Fruit fly (Drosophila melanogaster) whole organism, embryonic: Measurements from ENCODE around the gene CG31706.

Experiments used
- Adf1 ChIP-seq: fragments of 200-800 bp; sonication (Bioruptor generic); IDR thresholded peaks from 2 replicates; pipeline ENCODE4 v1.3.6; 2022; ENCODE audit warnings: missing biosample characterization, missing genetic modification characterization
- Aef1 ChIP-seq: fragments of 200-800 bp; sonication (Bioruptor generic); IDR thresholded peaks from 3 replicates; pipeline ENCODE4 v1.3.6; 2022; ENCODE audit warnings: missing biosample characterization, missing genetic modification characterization
- Atf6 ChIP-seq: fragments of 200-800 bp; sonication (Bioruptor generic); IDR thresholded peaks from 2 replicates; pipeline ENCODE4 v1.3.6; 2022; ENCODE audit warnings: missing biosample characterization, missing genetic modification characterization
- B-H2 ChIP-seq: fragments of 200-800 bp; sonication (Bioruptor generic); optimal IDR thresholded peaks from 2 replicates; lab custom pipeline; 2018; ENCODE audit warnings: missing biosample characterization, mild to moderate bottlenecking, missing genetic modification characterization
- CG10366 ChIP-seq: fragments of 200-800 bp; sonication (Bioruptor generic); IDR thresholded peaks from 2 replicates; pipeline ENCODE4 v1.3.6; 2022; ENCODE audit warnings: missing biosample characterization, missing genetic modification characterization
- CG11398 ChIP-seq: fragments of 200-800 bp; sonication (Bioruptor generic); optimal IDR thresholded peaks from 2 replicates; lab custom pipeline; 2016; ENCODE audit warnings: missing biosample characterization, missing genetic modification characterization
- CG13424 ChIP-seq: fragments of 200-800 bp; sonication (Bioruptor generic); optimal IDR thresholded peaks from 2 replicates; lab custom pipeline; 2019; ENCODE audit warnings: missing biosample characterization, mild to moderate bottlenecking, missing genetic modification characterization, moderate library complexity
- CG13894 ChIP-seq: fragments of 200-800 bp; sonication (Bioruptor generic); optimal IDR thresholded peaks from 3 replicates; lab custom pipeline; 2018; ENCODE audit warnings: missing biosample characterization, mild to moderate bottlenecking, missing genetic modification characterization, moderate library complexity
- CG14965 ChIP-seq: fragments of 200-800 bp; sonication (Bioruptor generic); optimal IDR thresholded peaks from 2 replicates; lab custom pipeline; 2016; ENCODE audit warnings: missing biosample characterization, missing genetic modification characterization, borderline replicate concordance
- CG3407 ChIP-seq: fragments of 200-800 bp; sonication (Bioruptor generic); optimal IDR thresholded peaks from 2 replicates; lab custom pipeline; 2018; ENCODE audit warnings: missing biosample characterization, mild to moderate bottlenecking, missing genetic modification characterization
- CG3847 ChIP-seq: fragments of 200-800 bp; sonication (Bioruptor generic); IDR thresholded peaks from 2 replicates; pipeline ENCODE4 v1.3.6; 2022; ENCODE audit warnings: missing biosample characterization, missing genetic modification characterization
- CG4820 ChIP-seq: fragments of 200-800 bp; sonication (Bioruptor generic); optimal IDR thresholded peaks from 3 replicates; lab custom pipeline; 2016; ENCODE audit warnings: missing biosample characterization, missing genetic modification characterization
- CG4854 ChIP-seq: fragments of 200-800 bp; sonication (Bioruptor generic); optimal IDR thresholded peaks from 2 replicates; lab custom pipeline; 2016; ENCODE audit warnings: missing biosample characterization, missing genetic modification characterization, inconsistent platforms
- CG5245 ChIP-seq: fragments of 200-800 bp; sonication (Bioruptor generic); optimal IDR thresholded peaks from 3 replicates; lab custom pipeline; 2016; ENCODE audit warnings: missing biosample characterization, missing genetic modification characterization
- CG7556 ChIP-seq: fragments of 200-800 bp; sonication (Bioruptor generic); optimal IDR thresholded peaks from 2 replicates; lab custom pipeline; 2017; ENCODE audit warnings: missing biosample characterization, mild to moderate bottlenecking, missing genetic modification characterization
- CG8281 ChIP-seq: fragments of 200-800 bp; sonication (Bioruptor generic); optimal IDR thresholded peaks from 2 replicates; lab custom pipeline; 2018; ENCODE audit warnings: missing biosample characterization, mild to moderate bottlenecking, missing genetic modification characterization, moderate library complexity
- CrebB ChIP-seq: fragments of 200-800 bp; sonication (Bioruptor generic); optimal IDR thresholded peaks from 3 replicates; lab custom pipeline; 2018; ENCODE audit warnings: missing biosample characterization, mild to moderate bottlenecking, missing genetic modification characterization
- Doc2 ChIP-seq: fragments of 200-800 bp; sonication (Bioruptor generic); IDR thresholded peaks from 2 replicates; pipeline ENCODE4 v1.3.6; 2022; ENCODE audit warnings: missing biosample characterization, missing genetic modification characterization
- HmgZ ChIP-seq: fragments of 200-800 bp; sonication (Bioruptor generic); optimal IDR thresholded peaks from 2 replicates; lab custom pipeline; 2018; ENCODE audit warnings: missing biosample characterization, mild to moderate bottlenecking, missing genetic modification characterization
- Mad ChIP-seq: fragments of 200-800 bp; sonication (Bioruptor generic); optimal IDR thresholded peaks from 2 replicates; lab custom pipeline; 2016; ENCODE audit warnings: missing biosample characterization, missing genetic modification characterization
- Med ChIP-seq: fragments of 200-800 bp; sonication (Bioruptor generic); peaks from one replicate; lab custom pipeline; 2016; ENCODE audit warnings: missing biosample characterization, missing genetic modification characterization, mild to moderate bottlenecking, inconsistent platforms, moderate library complexity
- Neu2 ChIP-seq: fragments of 200-800 bp; sonication (Bioruptor generic); optimal IDR thresholded peaks from 3 replicates; lab custom pipeline; 2016; ENCODE audit warnings: missing biosample characterization, missing genetic modification characterization, borderline replicate concordance
- Nf-YB ChIP-seq: fragments of 200-800 bp; sonication (Bioruptor generic); optimal IDR thresholded peaks from 3 replicates; lab custom pipeline; 2019; ENCODE audit warnings: missing biosample characterization, mild to moderate bottlenecking, missing genetic modification characterization, moderate library complexity
- PHDP ChIP-seq: fragments of 200-800 bp; sonication (Bioruptor generic); optimal IDR thresholded peaks from 3 replicates; lab custom pipeline; 2018; ENCODE audit warnings: missing biosample characterization, mild to moderate bottlenecking, missing genetic modification characterization, moderate library complexity
- Rfx ChIP-seq: fragments of 200-800 bp; sonication (Bioruptor generic); IDR thresholded peaks from 2 replicates; pipeline ENCODE4 v1.3.6; 2022; ENCODE audit warnings: missing biosample characterization, missing genetic modification characterization
- Sox100B ChIP-seq: fragments of 200-800 bp; sonication (Bioruptor generic); optimal IDR thresholded peaks from 3 replicates; lab custom pipeline; 2018; ENCODE audit warnings: missing biosample characterization, mild to moderate bottlenecking, missing genetic modification characterization
- Sox102F ChIP-seq: fragments of 200-800 bp; sonication (Bioruptor generic); optimal IDR thresholded peaks from 2 replicates; lab custom pipeline; 2018; ENCODE audit warnings: missing biosample characterization, mild to moderate bottlenecking, missing genetic modification characterization, moderate library complexity
- Sry-δ ChIP-seq: fragments of 200-800 bp; sonication (Bioruptor generic); optimal IDR thresholded peaks from 2 replicates; lab custom pipeline; 2016; ENCODE audit warnings: missing biosample characterization, missing genetic modification characterization
- abd-A ChIP-seq: fragments of 200-800 bp; sonication (Bioruptor generic); optimal IDR thresholded peaks from 3 replicates; lab custom pipeline; 2019; ENCODE audit warnings: missing biosample characterization, mild to moderate bottlenecking, missing genetic modification characterization, moderate library complexity
- ash1 ChIP-seq: fragments of 200-800 bp; sonication (Bioruptor generic); optimal IDR thresholded peaks from 2 replicates; lab custom pipeline; 2018; ENCODE audit warnings: missing biosample characterization, mild to moderate bottlenecking, missing genetic modification characterization
- bigmax ChIP-seq: fragments of 200-800 bp; sonication (Bioruptor generic); optimal IDR thresholded peaks from 2 replicates; lab custom pipeline; 2018; ENCODE audit warnings: missing biosample characterization, mild to moderate bottlenecking, missing genetic modification characterization
- chif ChIP-seq, 2 experiments: fragments of 200-800 bp; sonication (Bioruptor generic); optimal IDR thresholded peaks; 3 replicates each; lab custom pipeline; 2016; ENCODE audit warnings: missing biosample characterization in 2 of 2, missing genetic modification characterization in 2 of 2
- croc ChIP-seq: fragments of 200-800 bp; sonication (Bioruptor generic); conservative IDR thresholded peaks from 3 replicates; pipeline ENCODE4 v1.3.6; 2022; ENCODE audit warnings: missing biosample characterization, missing genetic modification characterization
- dimm ChIP-seq: fragments of 200-800 bp; sonication (Bioruptor generic); IDR thresholded peaks from 2 replicates; pipeline ENCODE4 v1.3.6; 2022; ENCODE audit warnings: missing biosample characterization, missing genetic modification characterization
- emc ChIP-seq: fragments of 200-800 bp; sonication (Bioruptor generic); optimal IDR thresholded peaks from 2 replicates; lab custom pipeline; 2016; ENCODE audit warnings: missing biosample characterization, missing genetic modification characterization
- fd3F ChIP-seq: fragments of 200-800 bp; sonication (Bioruptor generic); optimal IDR thresholded peaks from 2 replicates; lab custom pipeline; 2018; ENCODE audit warnings: missing biosample characterization, mild to moderate bottlenecking, missing genetic modification characterization, moderate library complexity
- fru ChIP-seq: fragments of >200 bp; optimal IDR thresholded peaks from 2 replicates; lab custom pipeline; 2017
- hb ChIP-seq: fragments of 200-800 bp; sonication (Bioruptor generic); IDR thresholded peaks from 3 replicates; pipeline ENCODE4 v1.3.6; 2022; ENCODE audit warnings: missing biosample characterization, missing genetic modification characterization; ENCODE audit not compliant: partially characterized antibody
- her ChIP-seq: fragments of 200-800 bp; sonication (Bioruptor generic); optimal IDR thresholded peaks from 2 replicates; lab custom pipeline; 2016; ENCODE audit warnings: missing biosample characterization, missing genetic modification characterization
- luna ChIP-seq: fragments of 200-800 bp; sonication (Bioruptor generic); optimal IDR thresholded peaks from 2 replicates; lab custom pipeline; 2016; ENCODE audit warnings: missing biosample characterization, missing genetic modification characterization
- odd ChIP-seq: fragments of 200-800 bp; sonication (Bioruptor generic); optimal IDR thresholded peaks from 2 replicates; lab custom pipeline; 2017; ENCODE audit warnings: missing biosample characterization, mild to moderate bottlenecking, missing genetic modification characterization
- pb ChIP-seq: fragments of 200-800 bp; sonication (Bioruptor generic); optimal IDR thresholded peaks from 3 replicates; lab custom pipeline; 2016; ENCODE audit warnings: missing biosample characterization, missing genetic modification characterization
- rib ChIP-seq: fragments of 200-800 bp; sonication (Bioruptor generic); IDR thresholded peaks from 2 replicates; pipeline ENCODE4 v1.3.6; 2022; ENCODE audit warnings: missing biosample characterization, missing genetic modification characterization
- slp2 ChIP-seq: fragments of 200-800 bp; sonication (Bioruptor generic); optimal IDR thresholded peaks from 2 replicates; lab custom pipeline; 2016; ENCODE audit warnings: missing biosample characterization, missing genetic modification characterization
- sob ChIP-seq: fragments of 200-800 bp; sonication (Bioruptor generic); IDR thresholded peaks from 2 replicates; pipeline ENCODE4 v1.3.6; 2022; ENCODE audit warnings: missing biosample characterization, missing genetic modification characterization
- tio ChIP-seq: fragments of 200-800 bp; sonication (Bioruptor generic); optimal IDR thresholded peaks from 2 replicates; lab custom pipeline; 2017; ENCODE audit warnings: missing biosample characterization, missing genetic modification characterization, inconsistent platforms
- tll ChIP-seq, 2 experiments: fragments of 200-800 bp in 1 of 2; fragments of >200 bp in 1 of 2; sonication (Bioruptor generic) in 1 of 2; optimal IDR thresholded peaks; 2 replicates each; lab custom pipeline; 2017 to 2019; ENCODE audit warnings: missing biosample characterization in 2 of 2, missing genetic modification characterization in 2 of 2, mild to moderate bottlenecking in 1 of 2, moderate library complexity in 1 of 2
- ttk ChIP-seq: fragments of 200-800 bp; sonication (Bioruptor generic); IDR thresholded peaks from 2 replicates; pipeline ENCODE4 v2.1.2; 2022; ENCODE audit warnings: missing biosample characterization, missing genetic modification characterization
- wdn ChIP-seq: fragments of 200-800 bp; sonication (Bioruptor generic); IDR thresholded peaks from 2 replicates; pipeline ENCODE4 v1.3.6; 2022; ENCODE audit warnings: missing biosample characterization, missing genetic modification characterization
- zen2 ChIP-seq: fragments of 200-800 bp; sonication (Bioruptor generic); IDR thresholded peaks from 3 replicates; pipeline ENCODE4 v1.3.6; 2022; ENCODE audit warnings: missing biosample characterization, missing genetic modification characterization; ENCODE audit not compliant: partially characterized antibody
- zfh1 ChIP-seq: fragments of 200-800 bp; sonication (Bioruptor generic); IDR thresholded peaks from 3 replicates; pipeline ENCODE4 v1.3.6; 2022; ENCODE audit warnings: missing biosample characterization, missing genetic modification characterization

Gene CG31706

DNA sequence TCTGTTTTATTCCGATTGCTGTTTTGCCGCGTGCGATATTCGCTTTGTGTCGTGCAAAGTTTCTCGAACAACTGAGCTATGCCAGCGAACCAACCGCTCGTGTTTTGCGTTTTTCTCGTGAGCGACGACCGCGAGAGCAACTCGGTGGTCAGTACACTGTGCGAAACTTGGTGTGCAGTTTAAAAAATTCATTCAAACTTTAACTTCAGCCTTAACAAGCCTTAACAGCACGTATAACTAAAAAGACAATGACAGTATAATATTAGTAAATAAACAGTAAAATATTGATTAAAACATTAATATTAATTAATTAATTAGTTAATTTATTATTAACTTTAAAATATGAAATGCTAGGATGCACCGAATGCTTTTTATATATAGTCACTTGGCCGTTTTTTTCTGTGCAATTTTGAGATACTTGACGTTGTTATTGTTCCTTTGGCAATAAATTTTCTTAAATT is 2.7 kb downstream of the CG31706 start, which contains the start of gene CG31705 (continued):
- TF ChIP-seq tll (GFP tag; optimal IDR thresholded peaks at IDR 0.05; lab: Kevin White, UChicago): no peak
- TF ChIP-seq HmgZ (tag; lab: Kevin White, UChicago): no peak
- TF ChIP-seq B-H2 (GFP tag; lab: Kevin White, UChicago): no peak
- TF ChIP-seq Neu2 (GFP tag; lab: Kevin White, UChicago): no peak
- no peak for TF ChIP-seq zfh1
- no peak for TF ChIP-seq rib (GFP tag; lab: Robert Waterston, UW)
- TF ChIP-seq luna (GFP tag; lab: Kevin White, UChicago): no peak
- TF ChIP-seq Adf1: no peak
- TF ChIP-seq Sry-δ (GFP tag; lab: Kevin White, UChicago): no peak
- TF ChIP-seq croc (GFP tag; lab: Robert Waterston, UW): no peak
- TF ChIP-seq Sox100B (GFP tag; lab: Kevin White, UChicago): peak; percentile 60
- TF ChIP-seq PHDP (tag; lab: Kevin White, UChicago): peak; percentile 63
- no peak for TF ChIP-seq Nf-YB (GFP tag; lab: Kevin White, UChicago)
- peak; percentile 65 for TF ChIP-seq Rfx
- no peak for TF ChIP-seq dimm (GFP tag; lab: Robert Waterston, UW)
- TF ChIP-seq hb: no peak
- TF ChIP-seq pb (GFP tag; lab: Kevin White, UChicago): no peak
- TF ChIP-seq CG11398 (GFP tag; lab: Kevin White, UChicago): no peak
- peak; percentile 52 for TF ChIP-seq CG13424 (tag; lab: Kevin White, UChicago)
- TF ChIP-seq CG7556 (GFP tag; lab: Kevin White, UChicago): peak; percentile 66
- no peak for TF ChIP-seq CrebB (tag; lab: Kevin White, UChicago)
- peak; percentile 49 for TF ChIP-seq Sox102F (GFP tag; lab: Kevin White, UChicago)
- peak; percentile 39 for TF ChIP-seq fd3F (GFP tag; lab: Kevin White, UChicago)
- no peak for TF ChIP-seq slp2 (GFP tag; lab: Kevin White, UChicago)
- TF ChIP-seq emc (GFP tag; lab: Kevin White, UChicago): no peak
- TF ChIP-seq Doc2 (GFP tag; lab: Robert Waterston, UW): no peak
- no peak for TF ChIP-seq fru (lab: Kevin White, UChicago)
- no peak for TF ChIP-seq CG3407
- TF ChIP-seq odd (GFP tag; lab: Kevin White, UChicago): peak; percentile 25
- TF ChIP-seq Atf6 (GFP tag; lab: Robert Waterston, UW): no peak
- TF ChIP-seq CG8281: no peak
- TF ChIP-seq CG10366 (GFP tag; lab: Robert Waterston, UW): no peak
- TF ChIP-seq Med (GFP tag; lab: Kevin White, UChicago): peak; percentile 90
- peak; percentile 47; the same call in 1 of the 2 replicates for TF ChIP-seq sob
- no peak for TF ChIP-seq her (GFP tag; lab: Kevin White, UChicago)
- 0 out of 2 replicates have a peak, but pooled peaks have one; percentile 13 for TF ChIP-seq ttk (GFP tag; lab: Robert Waterston, UW)
- no peak; the same call in 1 of the 2 replicates for TF ChIP-seq wdn (GFP tag; lab: Robert Waterston, UW)
- no peak for TF ChIP-seq abd-A (tag; lab: Kevin White, UChicago)
- no peak for TF ChIP-seq Aef1 (GFP tag; lab: Robert Waterston, UW)
- no peak for TF ChIP-seq chif (GFP tag; optimal IDR thresholded peaks at IDR 0.05; lab: Kevin White, UChicago)
- TF ChIP-seq CG4854: no peak
- no peak for TF ChIP-seq CG5245
- TF ChIP-seq bigmax: no peak
- TF ChIP-seq CG3847 (GFP tag; lab: Robert Waterston, UW): 0 out of 2 replicates have a peak, but pooled peaks have one; percentile 31
- peak; percentile 42 for TF ChIP-seq tio (GFP tag; lab: Kevin White, UChicago)
- TF ChIP-seq CG4820 (GFP tag; lab: Kevin White, UChicago): peak; percentile 11
- TF ChIP-seq CG14965: no peak
- TF ChIP-seq zen2 (GFP tag; lab: Robert Waterston, UW): no peak
- no peak for TF ChIP-seq Mad (GFP tag; lab: Kevin White, UChicago)
- TF ChIP-seq CG13894 (tag; lab: Kevin White, UChicago): no peak
- no peak for TF ChIP-seq ash1
